Fruit fly (Drosophila melanogaster) whole organism, wandering third instar larva: ENCODE results near the gene CG32625.

Experiments used
- Abd-B ChIP-seq: fragments of >200 bp; optimal IDR thresholded peaks from 2 replicates; lab custom pipeline; 2017; ENCODE audit warnings: missing biosample characterization, missing genetic modification characterization
- CG32264 ChIP-seq: fragments of 200-800 bp; sonication (Bioruptor generic); optimal IDR thresholded peaks from 2 replicates; lab custom pipeline; 2016; ENCODE audit warnings: missing biosample characterization, missing genetic modification characterization
- CG9705 ChIP-seq: fragments of 200-800 bp; sonication (Bioruptor generic); optimal IDR thresholded peaks from 2 replicates; lab custom pipeline; 2018; ENCODE audit warnings: missing biosample characterization, mild to moderate bottlenecking, missing genetic modification characterization
- CrebA ChIP-seq: fragments of 200-800 bp; sonication (Bioruptor generic); optimal IDR thresholded peaks from 2 replicates; lab custom pipeline; 2016; ENCODE audit warnings: missing biosample characterization, mild to moderate bottlenecking, missing genetic modification characterization, borderline replicate concordance
- Dfd ChIP-seq: fragments of >200 bp; optimal IDR thresholded peaks from 2 replicates; lab custom pipeline; 2017; ENCODE audit warnings: missing biosample characterization, missing genetic modification characterization
- Dif ChIP-seq: fragments of 200-275, 200-300 bp; sonication (Bioruptor generic); optimal IDR thresholded peaks from 2 replicates; lab custom pipeline; 2018; ENCODE audit warnings: missing biosample characterization, missing genetic modification characterization; ENCODE audit not compliant: partially characterized antibody
- GATAd ChIP-seq: sonication (Bioruptor generic); optimal IDR thresholded peaks from 2 replicates; lab custom pipeline; 2016; ENCODE audit warnings: missing biosample characterization, missing genetic modification characterization
- HLH106 ChIP-seq: fragments of 200-800 bp; optimal IDR thresholded peaks from 3 replicates; lab custom pipeline; 2019; ENCODE audit warnings: missing biosample characterization, mild to moderate bottlenecking, missing genetic modification characterization, moderate library complexity
- Hnf4 ChIP-seq: fragments of 200-800 bp; sonication (Bioruptor generic); optimal IDR thresholded peaks from 2 replicates; lab custom pipeline; 2016; ENCODE audit warnings: missing biosample characterization, mild to moderate bottlenecking, missing genetic modification characterization
- Hr78 ChIP-seq: fragments of >200 bp; optimal IDR thresholded peaks from 2 replicates; lab custom pipeline; 2017; ENCODE audit warnings: missing biosample characterization, missing genetic modification characterization
- Hr83 ChIP-seq: fragments of 200-300 bp; sonication (Bioruptor generic); optimal IDR thresholded peaks from 2 replicates; lab custom pipeline; 2016; ENCODE audit warnings: missing biosample characterization, mild to moderate bottlenecking, missing genetic modification characterization, moderate library complexity; ENCODE audit not compliant: poor library complexity, severe bottlenecking
- Jra ChIP-seq: sonication (Bioruptor generic); optimal IDR thresholded peaks from 2 replicates; lab custom pipeline; 2016; ENCODE audit warnings: missing biosample characterization, missing genetic modification characterization
- Mio ChIP-seq: sonication (Bioruptor generic); optimal IDR thresholded peaks from 2 replicates; lab custom pipeline; 2016; ENCODE audit warnings: missing biosample characterization, missing genetic modification characterization
- Myc ChIP-seq: fragments of >200 bp; optimal IDR thresholded peaks from 2 replicates; lab custom pipeline; 2017
- N ChIP-seq: fragments of >200 bp; optimal IDR thresholded peaks from 2 replicates; lab custom pipeline; 2018; ENCODE audit warnings: missing biosample characterization, missing external identifiers, missing genetic modification characterization
- OdsH ChIP-seq: fragments of 200-800 bp; sonication (Bioruptor generic); optimal IDR thresholded peaks from 2 replicates; lab custom pipeline; 2016; ENCODE audit warnings: missing biosample characterization, mild to moderate bottlenecking, missing genetic modification characterization
- Rel ChIP-seq, 2 experiments: fragments of 200-800 bp; sonication (Bioruptor generic) in 1 of 2; optimal IDR thresholded peaks; 2 replicates in 1 of 2; 3 replicates in 1 of 2; lab custom pipeline; 2016 to 2019; ENCODE audit warnings: mild to moderate bottlenecking in 2 of 2, missing biosample characterization in 2 of 2, missing genetic modification characterization in 2 of 2, moderate library complexity in 1 of 2
- Sp1 ChIP-seq: fragments of 200-800 bp; sonication (Bioruptor generic); optimal IDR thresholded peaks from 3 replicates; lab custom pipeline; 2019; ENCODE audit warnings: missing biosample characterization, mild to moderate bottlenecking, missing genetic modification characterization, moderate library complexity
- Vsx2 ChIP-seq: fragments of 200-300, 225-300 bp; sonication (Bioruptor generic); optimal IDR thresholded peaks from 2 replicates; lab custom pipeline; 2018; ENCODE audit warnings: missing biosample characterization, missing genetic modification characterization; ENCODE audit not compliant: partially characterized antibody
- br ChIP-seq: fragments of 200-800 bp; sonication (Bioruptor generic); optimal IDR thresholded peaks from 2 replicates; lab custom pipeline; 2016; ENCODE audit warnings: missing biosample characterization, missing genetic modification characterization
- brk ChIP-seq: fragments of 200-800 bp; sonication (Bioruptor generic); optimal IDR thresholded peaks from 2 replicates; lab custom pipeline; 2016; ENCODE audit warnings: missing biosample characterization, mild to moderate bottlenecking, missing genetic modification characterization
- dl ChIP-seq, 2 experiments: fragments of 175-275, 200-275 bp in 1 of 2; fragments of 200-275 bp in 1 of 2; sonication (Bioruptor generic); optimal IDR thresholded peaks; lab custom pipeline; 2018; ENCODE audit warnings: mild to moderate bottlenecking in 2 of 2, missing biosample characterization in 2 of 2, missing genetic modification characterization in 2 of 2, moderate library complexity in 2 of 2; ENCODE audit not compliant: partially characterized antibody in 2 of 2, insufficient read depth in 1 of 2
- dmrt93B ChIP-seq: fragments of 200-800 bp; sonication (Bioruptor generic); optimal IDR thresholded peaks from 2 replicates; lab custom pipeline; 2018; ENCODE audit warnings: missing biosample characterization, mild to moderate bottlenecking, missing genetic modification characterization
- dsf ChIP-seq: sonication (Bioruptor generic); optimal IDR thresholded peaks from 2 replicates; lab custom pipeline; 2016; ENCODE audit warnings: missing biosample characterization, missing genetic modification characterization, borderline replicate concordance
- ey ChIP-seq: fragments of 200-800 bp; sonication (Bioruptor generic); optimal IDR thresholded peaks from 2 replicates; lab custom pipeline; 2016; ENCODE audit warnings: missing biosample characterization, missing genetic modification characterization
- foxo ChIP-seq, 2 experiments: fragments of 200-800 bp; sonication (Bioruptor generic); optimal IDR thresholded peaks; 2 replicates in 1 of 2; 3 replicates in 1 of 2; lab custom pipeline; 2016 to 2017; ENCODE audit warnings: missing biosample characterization in 2 of 2, missing genetic modification characterization in 2 of 2
- fru ChIP-seq: fragments of 200-800 bp; sonication (Bioruptor generic); optimal IDR thresholded peaks from 3 replicates; lab custom pipeline; 2016; ENCODE audit warnings: missing biosample characterization, mild to moderate bottlenecking, missing genetic modification characterization
- h ChIP-seq: fragments of 200-800 bp; sonication (Bioruptor generic); optimal IDR thresholded peaks from 3 replicates; lab custom pipeline; 2016; ENCODE audit warnings: missing biosample characterization, mild to moderate bottlenecking, missing genetic modification characterization
- jim ChIP-seq: fragments of 175-275, 200-325 bp; sonication (Bioruptor generic); optimal IDR thresholded peaks from 2 replicates; lab custom pipeline; 2016; ENCODE audit warnings: missing biosample characterization, mild to moderate bottlenecking, missing genetic modification characterization
- lola ChIP-seq: fragments of >200 bp; optimal IDR thresholded peaks from 2 replicates; lab custom pipeline; 2017; ENCODE audit warnings: missing biosample characterization, missing genetic modification characterization
- pan ChIP-seq: fragments of >200 bp; optimal IDR thresholded peaks from 2 replicates; lab custom pipeline; 2017
- psq ChIP-seq: fragments of 200-800 bp; sonication (Bioruptor generic); optimal IDR thresholded peaks from 3 replicates; lab custom pipeline; 2017; ENCODE audit warnings: missing biosample characterization, mild to moderate bottlenecking, missing genetic modification characterization, moderate library complexity
- rgr ChIP-seq: fragments of 200-800 bp; sonication (Bioruptor generic); optimal IDR thresholded peaks from 3 replicates; lab custom pipeline; 2016; ENCODE audit warnings: missing biosample characterization, mild to moderate bottlenecking, missing genetic modification characterization
- sage ChIP-seq: fragments of 200-800 bp; sonication (Bioruptor generic); optimal IDR thresholded peaks from 2 replicates; lab custom pipeline; 2016; ENCODE audit warnings: missing biosample characterization, mild to moderate bottlenecking, missing genetic modification characterization
- sv ChIP-seq: fragments of 200-800 bp; sonication (Bioruptor generic); optimal IDR thresholded peaks from 3 replicates; lab custom pipeline; 2016; ENCODE audit warnings: missing biosample characterization, missing genetic modification characterization
- tai ChIP-seq: sonication (Bioruptor generic); optimal IDR thresholded peaks from 2 replicates; lab custom pipeline; 2016; ENCODE audit warnings: missing biosample characterization, missing genetic modification characterization
- usp ChIP-seq: fragments of >200 bp; optimal IDR thresholded peaks from 2 replicates; lab custom pipeline; 2017; ENCODE audit warnings: missing biosample characterization, missing genetic modification characterization
- woc ChIP-seq: sonication (Bioruptor generic); optimal IDR thresholded peaks from 2 replicates; lab custom pipeline; 2016; ENCODE audit warnings: missing biosample characterization, mild to moderate bottlenecking, missing genetic modification characterization

CG32625 gene

DNA sequence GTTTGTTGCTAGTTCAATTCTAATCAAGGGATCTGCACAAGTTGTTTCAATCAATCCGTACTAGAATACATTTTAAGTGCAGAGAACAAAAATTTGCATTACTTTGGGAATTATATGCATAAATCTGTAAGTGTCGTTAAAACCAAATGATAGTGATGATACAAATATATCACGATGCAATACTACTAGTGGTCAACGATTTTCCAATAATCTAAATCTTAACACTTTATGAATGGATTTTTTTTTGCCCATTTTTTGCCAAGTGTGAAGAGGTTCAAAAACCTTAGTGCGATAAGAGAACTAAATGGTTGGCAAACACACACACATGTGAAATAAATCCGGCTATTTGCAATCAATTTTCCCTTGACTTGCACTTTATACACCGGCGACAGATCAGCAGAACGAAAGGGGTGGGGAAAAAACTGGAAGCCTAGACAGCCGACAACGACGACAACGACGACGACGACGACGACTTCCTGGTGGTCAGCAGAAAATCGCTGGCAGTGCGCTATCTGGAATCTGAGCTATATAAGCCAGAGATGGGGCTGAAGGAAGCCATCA, 2.4 kb upstream of the CG32625 start, which contains the start of gene Yp3:
TSS of gene Yp3 (plus strand) at position 558 of the 561 bp plus-strand sequence.
- TF ChIP-seq Dif (GFP tag; lab: Kevin White, UChicago): no peak
- no peak for TF ChIP-seq N (GFP tag; lab: Kevin White, UChicago)
- TF ChIP-seq dsf (GFP tag; lab: Kevin White, UChicago): no peak
- TF ChIP-seq HLH106 (tag; lab: Kevin White, UChicago): no peak
- no peak for TF ChIP-seq woc (GFP tag; lab: Kevin White, UChicago)
- TF ChIP-seq h: no peak
- no peak for TF ChIP-seq dmrt93B (GFP tag; lab: Kevin White, UChicago)
- no peak for TF ChIP-seq CG32264 (GFP tag; lab: Kevin White, UChicago)
- TF ChIP-seq usp (GFP tag; lab: Kevin White, UChicago): no peak
- no peak for TF ChIP-seq CG9705
- TF ChIP-seq CrebA: no peak
- TF ChIP-seq ey: no peak
- TF ChIP-seq Myc (lab: Kevin White, UChicago): no peak
- TF ChIP-seq, all 38 proteins: peak for 0

dm6 chrX:13755152-13755557, 1.5 kb downstream of the CG32625 start, which contains the start of gene Pdcd4:
TSS of gene Pdcd4 (minus strand) at chrX:13755406.
- TF ChIP-seq h (peak; percentile 11), Sp1 (GFP tag; lab: Kevin White, UChicago) (peak; percentile 45), Dif (GFP tag; lab: Kevin White, UChicago) (peak; percentile 8), br (GFP tag; lab: Kevin White, UChicago) (peak; percentile 31), fru (GFP tag; lab: Kevin White, UChicago) (peak; percentile 10), jim (no peak), rgr (GFP tag; lab: Kevin White, UChicago) (peak; percentile 15), Rel (GFP tag; optimal IDR thresholded peaks at IDR 0.05; lab: Kevin White, UChicago) (no peak), Rel (tag; optimal IDR thresholded peaks at IDR 0.05; lab: Kevin White, UChicago) (peak; percentile 97), HLH106 (tag; lab: Kevin White, UChicago) (no peak)

DNA sequence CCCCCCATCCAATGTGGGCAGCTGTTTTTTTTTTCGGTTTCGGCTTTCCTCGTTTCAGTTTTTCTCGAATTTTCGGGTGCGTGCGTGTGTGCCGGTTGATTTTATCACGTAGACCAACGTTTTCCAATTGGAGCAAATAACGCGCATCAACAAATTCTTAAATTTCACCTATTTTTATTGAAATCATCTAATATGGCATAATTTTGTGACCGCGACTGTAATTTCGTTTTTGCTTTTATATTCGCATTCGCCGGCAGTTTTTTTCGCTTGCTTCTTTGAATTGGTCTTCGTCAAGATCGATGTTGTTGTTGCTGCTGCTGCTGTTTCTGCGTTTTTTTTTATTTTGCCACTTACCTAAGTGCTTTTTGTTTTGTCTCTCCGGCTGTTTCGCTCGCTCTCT, 2.1 kb downstream of the CG32625 start:
- TF ChIP-seq GATAd (GFP tag; lab: Kevin White, UChicago): no peak
- TF ChIP-seq CG9705: no peak
- peak; percentile 46 for TF ChIP-seq OdsH (GFP tag; lab: Kevin White, UChicago)
- no peak for TF ChIP-seq CrebA
- TF ChIP-seq Abd-B (GFP tag; lab: Kevin White, UChicago): no peak
- TF ChIP-seq foxo (GFP tag; optimal IDR thresholded peaks at IDR 0.05; lab: Kevin White, UChicago): peak in 1 of 2 experiments; percentile 64
- peak; percentile 46 for TF ChIP-seq sage (GFP tag; lab: Kevin White, UChicago)
- TF ChIP-seq br (GFP tag; lab: Kevin White, UChicago): peak; percentile 38
- TF ChIP-seq h: peak; percentile 66
- TF ChIP-seq Mio (GFP tag; lab: Kevin White, UChicago): no peak
- no peak for TF ChIP-seq HLH106 (tag; lab: Kevin White, UChicago)
- no peak for TF ChIP-seq jim
- TF ChIP-seq tai (GFP tag; lab: Kevin White, UChicago): no peak
- no peak for TF ChIP-seq Jra (GFP tag; lab: Kevin White, UChicago)
- peak; percentile 38 for TF ChIP-seq fru (GFP tag; lab: Kevin White, UChicago)
- TF ChIP-seq Rel (GFP tag; optimal IDR thresholded peaks at IDR 0.05; lab: Kevin White, UChicago): peak; percentile 25
- no peak for TF ChIP-seq Rel (tag; optimal IDR thresholded peaks at IDR 0.05; lab: Kevin White, UChicago)
- TF ChIP-seq dl (GFP tag; optimal IDR thresholded peaks at IDR 0.05; lab: Kevin White, UChicago; ENCODE audit: insufficient read depth in 1 of 2, partially characterized antibody in 2 of 2): no peak
- no peak for TF ChIP-seq N (GFP tag; lab: Kevin White, UChicago)
- TF ChIP-seq pan (lab: Kevin White, UChicago): no peak
- TF ChIP-seq Sp1 (GFP tag; lab: Kevin White, UChicago): peak; percentile 49
- TF ChIP-seq sv (GFP tag; lab: Kevin White, UChicago): no peak
- no peak for TF ChIP-seq dmrt93B (GFP tag; lab: Kevin White, UChicago)
- peak; percentile 34 for TF ChIP-seq Hnf4
- no peak for TF ChIP-seq Dif (GFP tag; lab: Kevin White, UChicago)
- TF ChIP-seq Myc (lab: Kevin White, UChicago): no peak
- TF ChIP-seq woc (GFP tag; lab: Kevin White, UChicago): peak; percentile 50
- peak; percentile 3 for TF ChIP-seq CG32264 (GFP tag; lab: Kevin White, UChicago)
- no peak for TF ChIP-seq usp (GFP tag; lab: Kevin White, UChicago)
- TF ChIP-seq Hr83 (GFP tag; lab: Kevin White, UChicago): no peak
- TF ChIP-seq Dfd: no peak
- TF ChIP-seq brk (GFP tag; lab: Kevin White, UChicago): no peak
- no peak for TF ChIP-seq dsf (GFP tag; lab: Kevin White, UChicago)
- peak; percentile 95 for TF ChIP-seq psq (GFP tag; lab: Kevin White, UChicago)
- peak; percentile 55 for TF ChIP-seq rgr (GFP tag; lab: Kevin White, UChicago)
- no peak for TF ChIP-seq Vsx2 (GFP tag; lab: Kevin White, UChicago)
- no peak for TF ChIP-seq Hr78
- peak; percentile 46 for TF ChIP-seq ey
- TF ChIP-seq lola (GFP tag; lab: Kevin White, UChicago): no peak
